Fruit fly (Drosophila melanogaster): ENCODE data around the gene CG42788.

Gene CG42788

DNA sequence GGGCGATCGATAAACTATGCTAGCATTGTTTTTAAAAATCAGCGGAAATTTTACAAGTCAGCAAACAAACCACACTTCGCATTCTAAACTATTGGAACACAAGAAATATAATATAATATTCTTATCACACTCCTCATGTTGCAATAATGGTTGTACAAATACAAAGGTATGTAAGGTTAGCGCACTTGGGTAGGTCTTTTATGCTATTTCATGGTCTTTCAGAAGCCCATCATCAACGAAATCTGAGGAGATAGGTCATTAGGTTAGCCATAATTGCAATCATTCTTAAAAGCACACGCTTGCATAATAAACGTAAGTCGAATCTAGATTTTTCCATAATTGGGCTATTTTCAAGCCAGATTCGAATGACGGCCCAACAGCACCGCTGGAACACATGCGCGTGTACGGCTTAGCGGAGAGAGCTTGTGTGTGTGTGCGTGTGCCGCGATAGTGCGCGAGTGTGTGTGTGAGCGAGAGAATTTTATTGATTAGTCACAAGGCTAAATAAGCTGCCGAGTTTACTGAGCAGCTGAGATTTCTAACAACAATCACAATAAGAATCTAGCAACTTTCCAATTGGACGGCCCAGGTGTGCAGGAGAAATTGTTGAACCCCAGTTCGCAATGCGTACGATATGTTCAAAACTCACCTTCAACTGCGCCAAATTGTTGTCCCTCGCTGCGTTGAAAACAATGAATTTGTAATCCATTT lies 37.4 kb downstream of the CG42788 start (continued):
- TF ChIP-seq Kr (GFP tag; optimal IDR thresholded peaks at IDR 0.05), result no peak
- no peak for TF ChIP-seq Hr51 (GFP tag; optimal IDR thresholded peaks at IDR 0.05)
- no peak for TF ChIP-seq Max (GFP tag; optimal IDR thresholded peaks at IDR 0.05)
- TF ChIP-seq CG10654 (GFP tag; optimal IDR thresholded peaks at IDR 0.05), result no peak
- no peak for TF ChIP-seq eyg (GFP tag; optimal IDR thresholded peaks at IDR 0.05)
- no peak for TF ChIP-seq Hr39 (optimal IDR thresholded peaks at IDR 0.05)
- TF ChIP-seq Fer2 (tag; optimal IDR thresholded peaks at IDR 0.05), result no peak
- TF ChIP-seq CG7556 (GFP tag; optimal IDR thresholded peaks at IDR 0.05), result peak; percentile 51
- no peak for TF ChIP-seq lmd (GFP tag; IDR thresholded peaks at IDR 0.05)
- no peak for TF ChIP-seq CG30020 (tag; optimal IDR thresholded peaks at IDR 0.05)
- peak; percentile 41 for TF ChIP-seq CG18262 (tag; optimal IDR thresholded peaks at IDR 0.05)
- no peak for TF ChIP-seq sna (GFP tag; IDR thresholded peaks at IDR 0.05; ENCODE audit: partially characterized antibody)
- TF ChIP-seq CG15514 (GFP tag; optimal IDR thresholded peaks at IDR 0.05), result no peak
- no peak for TF ChIP-seq cato (GFP tag; optimal IDR thresholded peaks at IDR 0.05; ENCODE audit: borderline replicate concordance)
- no peak for TF ChIP-seq CG10366 (GFP tag; IDR thresholded peaks at IDR 0.05)
- no peak for TF ChIP-seq CG16813 (GFP tag; IDR thresholded peaks at IDR 0.05; ENCODE audit: partially characterized antibody)
- TF ChIP-seq CG7745 (tag; optimal IDR thresholded peaks at IDR 0.05), result no peak
- TF ChIP-seq Eip74EF (GFP tag; optimal IDR thresholded peaks at IDR 0.05), result no peak
- peak; percentile 4 for TF ChIP-seq kni (GFP tag; optimal IDR thresholded peaks at IDR 0.05)
- TF ChIP-seq CG12659 (GFP tag; optimal IDR thresholded peaks at IDR 0.05), result peak; percentile 27
- no peak for TF ChIP-seq Drgx (GFP tag; IDR thresholded peaks at IDR 0.05)
- TF ChIP-seq CG16779 (GFP tag; IDR thresholded peaks at IDR 0.05), result no peak
- no peak for TF ChIP-seq CG6689 (GFP tag; IDR thresholded peaks at IDR 0.05)
- TF ChIP-seq CG31224 (GFP tag; IDR thresholded peaks at IDR 0.05), result no peak
- TF ChIP-seq tap (tag; optimal IDR thresholded peaks at IDR 0.05), result no peak
- TF ChIP-seq CG1529 (GFP tag; optimal IDR thresholded peaks at IDR 0.05), result no peak
- TF ChIP-seq nerfin-2 (GFP tag; IDR thresholded peaks at IDR 0.05; ENCODE audit: partially characterized antibody), result no peak
- TF ChIP-seq chn (GFP tag; optimal IDR thresholded peaks at IDR 0.05), result no peak
- TF ChIP-seq Dbx (GFP tag; IDR thresholded peaks at IDR 0.05), result no peak
- no peak for TF ChIP-seq CG14050 (GFP tag; IDR thresholded peaks at IDR 0.05)
- peak in 1 of 2 experiments; percentile 69 for TF ChIP-seq prd (optimal IDR thresholded peaks at IDR 0.05)
- TF ChIP-seq prd (GFP tag; IDR thresholded peaks at IDR 0.05), result no peak
- no peak for TF ChIP-seq MTF-1 (GFP tag; optimal IDR thresholded peaks at IDR 0.05; ENCODE audit: borderline replicate concordance)
- no peak for TF ChIP-seq trh (GFP tag; optimal IDR thresholded peaks at IDR 0.05)
- no peak for TF ChIP-seq CG11398 (GFP tag; optimal IDR thresholded peaks at IDR 0.05)
- TF ChIP-seq btn (GFP tag; optimal IDR thresholded peaks at IDR 0.05), result no peak
- TF ChIP-seq grau (tag; optimal IDR thresholded peaks at IDR 0.05), result peak; percentile 41
- TF ChIP-seq CG14441 (GFP tag; IDR thresholded peaks at IDR 0.05), result no peak
- TF ChIP-seq CG7357 (GFP tag; IDR thresholded peaks at IDR 0.05), result no peak
- peak; percentile 39 for TF ChIP-seq ftz-f1 (GFP tag; optimal IDR thresholded peaks at IDR 0.05)
- TF ChIP-seq z (GFP tag; IDR thresholded peaks at IDR 0.05), result no peak
- no peak for TF ChIP-seq CG6683 (GFP tag; optimal IDR thresholded peaks at IDR 0.05)
- peak; percentile 38 for TF ChIP-seq nmo (GFP tag; optimal IDR thresholded peaks at IDR 0.05)
- TF ChIP-seq insv (GFP tag; optimal IDR thresholded peaks at IDR 0.05), result peak; percentile 59 to 91
- TF ChIP-seq CG8924 (tag; optimal IDR thresholded peaks at IDR 0.05), result peak; percentile 6
- no peak for TF ChIP-seq emc (GFP tag; optimal IDR thresholded peaks at IDR 0.05)
- no peak for TF ChIP-seq Gug (GFP tag; IDR thresholded peaks at IDR 0.05)
- no peak for TF ChIP-seq Dip2 (GFP tag; IDR thresholded peaks at IDR 0.05)
- no peak for TF ChIP-seq nom (GFP tag; optimal IDR thresholded peaks at IDR 0.05)
- no peak for TF ChIP-seq otp (GFP tag; IDR thresholded peaks at IDR 0.05)
